Fruit fly (Drosophila melanogaster) whole organism, pupa: ENCODE measurements around the gene Or10a.

Experiments
- CG10348 ChIP-seq: fragments of 200-800 bp; sonication (Bioruptor generic); IDR thresholded peaks from 2 replicates; pipeline ENCODE4 v1.3.6; 2022; ENCODE audit warnings: missing biosample characterization, missing genetic modification characterization
- CG12605 ChIP-seq: fragments of 200-800 bp; sonication (Bioruptor generic); IDR thresholded peaks from 2 replicates; pipeline ENCODE4 v1.3.6; 2022; ENCODE audit warnings: missing biosample characterization, missing genetic modification characterization
- CG13204 ChIP-seq: fragments of 200-800 bp; sonication (Bioruptor generic); optimal IDR thresholded peaks from 2 replicates; lab custom pipeline; 2018; ENCODE audit warnings: missing biosample characterization, mild to moderate bottlenecking, missing genetic modification characterization, moderate library complexity
- CG14655 ChIP-seq: fragments of 200-800 bp; sonication (Bioruptor generic); optimal IDR thresholded peaks from 3 replicates; lab custom pipeline; 2017; ENCODE audit warnings: mild to moderate bottlenecking, missing biosample characterization, missing genetic modification reagents, missing genetic modification characterization
- CG15710 ChIP-seq: fragments of 200-800 bp; sonication (Bioruptor generic); optimal IDR thresholded peaks from 2 replicates; lab custom pipeline; 2018; ENCODE audit warnings: missing biosample characterization, mild to moderate bottlenecking, missing genetic modification characterization, moderate library complexity
- CG17806 ChIP-seq: fragments of 200-800 bp; sonication (Bioruptor generic); optimal IDR thresholded peaks from 2 replicates; lab custom pipeline; 2018; ENCODE audit warnings: missing biosample characterization, mild to moderate bottlenecking, missing genetic modification characterization, moderate library complexity
- CG32121 ChIP-seq: fragments of 200-800 bp; sonication (Bioruptor generic); IDR thresholded peaks from 2 replicates; pipeline ENCODE4 v1.3.6; 2022; ENCODE audit warnings: missing biosample characterization, missing genetic modification characterization
- CG34367 ChIP-seq: fragments of 200-800 bp; sonication (Bioruptor generic); optimal IDR thresholded peaks from 2 replicates; lab custom pipeline; 2018; ENCODE audit warnings: missing biosample characterization, mild to moderate bottlenecking, missing genetic modification characterization
- CG4496 ChIP-seq: fragments of 200-800 bp; sonication (Bioruptor generic); IDR thresholded peaks from 3 replicates; pipeline ENCODE4 v1.3.6; 2022; ENCODE audit warnings: missing biosample characterization, missing genetic modification characterization
- CG8159 ChIP-seq: fragments of 200-800 bp; sonication (Bioruptor generic); optimal IDR thresholded peaks from 3 replicates; lab custom pipeline; 2018; ENCODE audit warnings: missing biosample characterization, mild to moderate bottlenecking, missing genetic modification characterization, moderate library complexity
- CG8301 ChIP-seq: fragments of 200-800 bp; sonication (Bioruptor generic); optimal IDR thresholded peaks from 2 replicates; lab custom pipeline; 2018; ENCODE audit warnings: missing biosample characterization, mild to moderate bottlenecking, missing genetic modification characterization
- CG9948 ChIP-seq: fragments of 200-800 bp; sonication (Bioruptor generic); optimal IDR thresholded peaks from 2 replicates; lab custom pipeline; 2018; ENCODE audit warnings: missing biosample characterization, mild to moderate bottlenecking, missing genetic modification characterization, moderate library complexity
- D1 ChIP-seq: fragments of 200-800 bp; sonication (Bioruptor generic); optimal IDR thresholded peaks from 2 replicates; lab custom pipeline; 2018; ENCODE audit warnings: missing biosample characterization, mild to moderate bottlenecking, missing genetic modification characterization, moderate library complexity
- EcR ChIP-seq: fragments of 200-800 bp; sonication (Bioruptor generic); optimal IDR thresholded peaks from 3 replicates; lab custom pipeline; 2019; ENCODE audit warnings: missing biosample characterization, missing genetic modification characterization, mild to moderate bottlenecking, moderate library complexity, missing genetic modification reagents
- Ets98B ChIP-seq: fragments of 200-800 bp; sonication (Bioruptor generic); IDR thresholded peaks from 2 replicates; pipeline ENCODE4 v1.3.6; 2022; ENCODE audit warnings: missing biosample characterization, missing genetic modification characterization
- Pif1A ChIP-seq: fragments of 200-800 bp; sonication (Bioruptor generic); optimal IDR thresholded peaks from 3 replicates; lab custom pipeline; 2016; ENCODE audit warnings: missing biosample characterization, missing genetic modification characterization
- Pif1B ChIP-seq: fragments of 200-800 bp; sonication (Bioruptor generic); optimal IDR thresholded peaks from 3 replicates; lab custom pipeline; 2016; ENCODE audit warnings: missing biosample characterization, missing genetic modification characterization
- Snoo ChIP-seq: fragments of 200-800 bp; sonication (Bioruptor generic); optimal IDR thresholded peaks from 3 replicates; lab custom pipeline; 2017; ENCODE audit warnings: missing biosample characterization, mild to moderate bottlenecking, missing genetic modification characterization, inconsistent platforms
- fd96Ca ChIP-seq: fragments of 200-800 bp; sonication (Bioruptor generic); IDR thresholded peaks from 3 replicates; pipeline ENCODE4 v1.3.6; 2022; ENCODE audit warnings: missing biosample characterization, missing genetic modification characterization
- gl ChIP-seq: fragments of 200-800 bp; sonication (Bioruptor generic); optimal IDR thresholded peaks from 2 replicates; lab custom pipeline; 2018; ENCODE audit warnings: missing biosample characterization, mild to moderate bottlenecking, missing genetic modification characterization
- rn ChIP-seq: fragments of 200-800 bp; sonication (Bioruptor generic); IDR thresholded peaks from 2 replicates; pipeline ENCODE4 v1.3.6; 2022; ENCODE audit warnings: missing biosample characterization, missing genetic modification characterization

Or10a gene

DNA sequence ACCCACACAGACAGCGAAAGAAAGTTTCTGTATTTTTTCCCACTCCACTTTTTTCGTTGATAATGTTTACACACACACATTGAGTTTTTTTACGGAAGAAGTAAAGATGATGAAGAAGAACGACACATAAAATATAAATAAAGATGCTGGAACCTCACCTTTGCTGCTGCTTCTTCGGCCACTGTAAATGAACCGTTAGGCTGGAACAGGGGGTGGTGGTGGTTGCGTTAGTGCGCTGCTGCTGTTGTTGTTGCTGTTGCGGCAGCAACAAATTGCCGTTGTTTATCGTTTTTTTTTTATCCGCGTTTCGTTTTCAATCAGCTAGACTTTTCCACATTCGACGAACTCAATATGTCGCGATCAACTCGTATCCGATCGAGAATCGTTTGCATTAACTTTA, 36.4 kb upstream of the Or10a start:
- no peak for TF ChIP-seq CG4496
- TF ChIP-seq CG14655 (GFP tag; lab: Kevin White, UChicago) = no peak
- no peak for TF ChIP-seq EcR (GFP tag; lab: Kevin White, UChicago)
- TF ChIP-seq CG8301 = no peak
- TF ChIP-seq Pif1A (GFP tag; lab: Kevin White, UChicago) = no peak
- TF ChIP-seq CG32121 (GFP tag; lab: Robert Waterston, UW) = no peak
- no peak for TF ChIP-seq CG13204 (GFP tag; lab: Kevin White, UChicago)
- no peak for TF ChIP-seq CG15710 (tag; lab: Kevin White, UChicago)
- no peak for TF ChIP-seq rn (GFP tag; lab: Robert Waterston, UW)
- no peak for TF ChIP-seq Snoo (tag; lab: Kevin White, UChicago)
- no peak for TF ChIP-seq CG8159 (tag; lab: Kevin White, UChicago)
- TF ChIP-seq CG12605 (GFP tag; lab: Robert Waterston, UW) = no peak
- TF ChIP-seq CG9948 (tag; lab: Kevin White, UChicago) = no peak
- no peak for TF ChIP-seq fd96Ca (GFP tag; lab: Robert Waterston, UW)
- no peak for TF ChIP-seq Ets98B (GFP tag; lab: Robert Waterston, UW)
- TF ChIP-seq Pif1B = no peak
- TF ChIP-seq CG10348 (GFP tag; lab: Robert Waterston, UW) = no peak

DNA sequence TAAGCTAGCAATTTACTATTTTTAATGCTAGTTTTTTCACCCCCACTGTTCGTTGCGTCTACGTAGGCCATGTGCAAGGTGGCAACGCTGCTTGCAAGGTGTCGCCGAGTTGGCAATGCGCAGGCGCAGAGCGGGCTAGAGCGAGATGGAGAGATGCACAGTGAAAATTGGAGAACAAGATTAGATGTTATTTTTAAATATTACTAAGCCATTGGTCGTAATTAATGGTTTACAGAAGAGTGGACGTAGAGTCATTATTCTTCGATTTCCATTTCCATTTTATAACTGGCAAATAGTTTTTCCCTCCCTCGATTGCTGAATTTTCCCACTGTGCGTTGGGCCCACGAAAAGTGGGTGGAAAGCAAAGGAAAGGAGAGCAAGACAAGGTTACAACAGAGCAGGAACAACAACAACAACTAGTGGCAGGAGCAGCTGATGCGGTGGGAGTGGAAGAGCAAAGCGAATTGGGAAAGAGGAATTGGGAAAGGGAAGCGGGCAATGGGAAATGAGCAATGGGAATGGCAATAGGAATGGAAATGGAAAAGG, 35.7 kb upstream of the Or10a start:
- TF ChIP-seq fd96Ca (GFP tag; lab: Robert Waterston, UW) (peak; percentile 96), CG32121 (GFP tag; lab: Robert Waterston, UW) (peak; percentile 91), CG13204 (GFP tag; lab: Kevin White, UChicago) (peak; percentile 49), CG9948 (tag; lab: Kevin White, UChicago) (peak; percentile 77), rn (GFP tag; lab: Robert Waterston, UW) (peak; percentile 81), CG10348 (GFP tag; lab: Robert Waterston, UW) (peak; percentile 79), CG15710 (tag; lab: Kevin White, UChicago) (peak; percentile 79), CG14655 (GFP tag; lab: Kevin White, UChicago) (peak; percentile 88), gl (peak; percentile 60), Pif1A (GFP tag; lab: Kevin White, UChicago) (peak; percentile 93), Pif1B (peak; percentile 89), CG12605 (GFP tag; lab: Robert Waterston, UW) (peak; percentile 84), Ets98B (GFP tag; lab: Robert Waterston, UW) (peak; percentile 94), CG8301 (peak; percentile 85), CG8159 (tag; lab: Kevin White, UChicago) (peak; percentile 78), D1 (tag; lab: Kevin White, UChicago) (peak; percentile 16), CG4496 (peak; percentile 97), CG17806 (tag; lab: Kevin White, UChicago) (peak; percentile 82), Snoo (tag; lab: Kevin White, UChicago) (peak; percentile 63), EcR (GFP tag; lab: Kevin White, UChicago) (peak; percentile 10), CG34367 (tag; lab: Kevin White, UChicago) (peak; percentile 73)

DNA sequence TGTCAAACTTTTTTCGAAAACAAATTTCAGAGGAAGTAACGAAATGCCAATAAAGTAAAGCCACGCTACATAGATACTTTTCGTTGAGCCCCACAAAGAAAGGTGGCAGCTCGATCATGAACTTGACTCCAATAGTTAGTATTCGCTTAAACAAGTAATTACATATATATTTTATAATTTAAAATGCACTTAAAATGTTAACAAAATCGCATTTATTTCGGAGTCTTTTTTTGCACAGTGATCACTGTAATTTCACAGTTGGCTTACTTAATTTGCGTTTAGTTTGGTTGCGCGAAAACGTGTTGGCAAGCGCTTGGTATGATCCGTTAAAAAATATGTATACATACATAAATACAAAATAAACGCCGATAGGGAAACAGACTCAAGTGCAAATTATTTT, 34.4 kb upstream of the Or10a start:
- TF ChIP-seq CG9948 (tag; lab: Kevin White, UChicago) (no peak), Ets98B (GFP tag; lab: Robert Waterston, UW) (peak; percentile 48; the same call in 1 of the 2 replicates), CG4496 (0 out of 3 replicates have a peak, but pooled peaks have one; percentile 48)

- TF ChIP-seq CG32121 (GFP tag; lab: Robert Waterston, UW) (peak; percentile 78; the same call in 1 of the 2 replicates), CG17806 (tag; lab: Kevin White, UChicago) (no peak), Pif1A (GFP tag; lab: Kevin White, UChicago) (peak; percentile 36), CG15710 (tag; lab: Kevin White, UChicago) (no peak), CG14655 (GFP tag; lab: Kevin White, UChicago) (no peak), CG13204 (GFP tag; lab: Kevin White, UChicago) (no peak), Pif1B (no peak), CG4496 (peak; percentile 81), CG9948 (tag; lab: Kevin White, UChicago) (no peak), CG12605 (GFP tag; lab: Robert Waterston, UW) (0 out of 2 replicates have a peak, but pooled peaks have one; percentile 13), gl (no peak), rn (GFP tag; lab: Robert Waterston, UW) (0 out of 2 replicates have a peak, but pooled peaks have one; percentile 33), CG10348 (GFP tag; lab: Robert Waterston, UW) (0 out of 2 replicates have a peak, but pooled peaks have one; percentile 50), CG8301 (peak; percentile 29), Snoo (tag; lab: Kevin White, UChicago) (no peak), CG8159 (tag; lab: Kevin White, UChicago) (no peak), fd96Ca (GFP tag; lab: Robert Waterston, UW) (peak; percentile 78), Ets98B (GFP tag; lab: Robert Waterston, UW) (peak; percentile 84), CG34367 (tag; lab: Kevin White, UChicago) (no peak), D1 (tag; lab: Kevin White, UChicago) (no peak), EcR (GFP tag; lab: Kevin White, UChicago) (no peak)
Observed at dm6 chrX:11451027-11451572, 33.9 kb upstream of the Or10a start.

DNA sequence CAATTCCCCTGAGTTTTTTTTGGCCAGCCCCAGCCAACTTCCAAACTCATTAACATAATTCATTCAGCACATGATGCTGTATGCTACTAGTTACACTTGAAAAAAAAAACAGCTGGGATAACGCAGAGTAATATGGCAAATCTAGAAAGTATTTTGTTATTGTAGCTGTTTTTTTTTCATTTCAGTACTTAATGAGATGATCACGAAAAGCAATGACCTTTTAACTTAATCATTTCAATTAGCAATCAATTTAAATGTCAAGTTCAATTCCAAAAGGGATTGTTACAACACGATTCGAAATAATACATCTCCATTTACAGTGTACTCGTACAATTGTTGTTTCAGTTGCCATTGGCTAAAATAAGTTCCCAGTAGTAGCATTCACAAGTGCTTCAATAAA, 33.2 kb upstream of the Or10a start:
- TF ChIP-seq CG10348 (GFP tag; lab: Robert Waterston, UW) (no peak), CG34367 (tag; lab: Kevin White, UChicago) (no peak), CG32121 (GFP tag; lab: Robert Waterston, UW) (no peak), Ets98B (GFP tag; lab: Robert Waterston, UW) (no peak), CG8159 (tag; lab: Kevin White, UChicago) (no peak), CG9948 (tag; lab: Kevin White, UChicago) (no peak), rn (GFP tag; lab: Robert Waterston, UW) (no peak), CG14655 (GFP tag; lab: Kevin White, UChicago) (no peak), EcR (GFP tag; lab: Kevin White, UChicago) (no peak), CG4496 (no peak), CG8301 (no peak), CG13204 (GFP tag; lab: Kevin White, UChicago) (no peak), fd96Ca (GFP tag; lab: Robert Waterston, UW) (no peak)
